Fruit fly (Drosophila melanogaster) whole organism, pupa: ENCODE data around the gene Gr93c.

Experiments used
- CG10348 ChIP-seq: fragments of 200-800 bp; sonication (Bioruptor generic); IDR thresholded peaks from 2 replicates; pipeline ENCODE4 v1.3.6; 2022; ENCODE audit warnings: missing biosample characterization, missing genetic modification characterization
- CG12605 ChIP-seq: fragments of 200-800 bp; sonication (Bioruptor generic); IDR thresholded peaks from 2 replicates; pipeline ENCODE4 v1.3.6; 2022; ENCODE audit warnings: missing biosample characterization, missing genetic modification characterization
- CG13204 ChIP-seq: fragments of 200-800 bp; sonication (Bioruptor generic); optimal IDR thresholded peaks from 2 replicates; lab custom pipeline; 2018; ENCODE audit warnings: missing biosample characterization, mild to moderate bottlenecking, missing genetic modification characterization, moderate library complexity
- CG14655 ChIP-seq: fragments of 200-800 bp; sonication (Bioruptor generic); optimal IDR thresholded peaks from 3 replicates; lab custom pipeline; 2017; ENCODE audit warnings: mild to moderate bottlenecking, missing biosample characterization, missing genetic modification reagents, missing genetic modification characterization
- CG15710 ChIP-seq: fragments of 200-800 bp; sonication (Bioruptor generic); optimal IDR thresholded peaks from 2 replicates; lab custom pipeline; 2018; ENCODE audit warnings: missing biosample characterization, mild to moderate bottlenecking, missing genetic modification characterization, moderate library complexity
- CG17806 ChIP-seq: fragments of 200-800 bp; sonication (Bioruptor generic); optimal IDR thresholded peaks from 2 replicates; lab custom pipeline; 2018; ENCODE audit warnings: missing biosample characterization, mild to moderate bottlenecking, missing genetic modification characterization, moderate library complexity
- CG32121 ChIP-seq: fragments of 200-800 bp; sonication (Bioruptor generic); IDR thresholded peaks from 2 replicates; pipeline ENCODE4 v1.3.6; 2022; ENCODE audit warnings: missing biosample characterization, missing genetic modification characterization
- CG34367 ChIP-seq: fragments of 200-800 bp; sonication (Bioruptor generic); optimal IDR thresholded peaks from 2 replicates; lab custom pipeline; 2018; ENCODE audit warnings: missing biosample characterization, mild to moderate bottlenecking, missing genetic modification characterization
- CG4496 ChIP-seq: fragments of 200-800 bp; sonication (Bioruptor generic); IDR thresholded peaks from 3 replicates; pipeline ENCODE4 v1.3.6; 2022; ENCODE audit warnings: missing biosample characterization, missing genetic modification characterization
- CG8159 ChIP-seq: fragments of 200-800 bp; sonication (Bioruptor generic); optimal IDR thresholded peaks from 3 replicates; lab custom pipeline; 2018; ENCODE audit warnings: missing biosample characterization, mild to moderate bottlenecking, missing genetic modification characterization, moderate library complexity
- CG8301 ChIP-seq: fragments of 200-800 bp; sonication (Bioruptor generic); optimal IDR thresholded peaks from 2 replicates; lab custom pipeline; 2018; ENCODE audit warnings: missing biosample characterization, mild to moderate bottlenecking, missing genetic modification characterization
- CG9948 ChIP-seq: fragments of 200-800 bp; sonication (Bioruptor generic); optimal IDR thresholded peaks from 2 replicates; lab custom pipeline; 2018; ENCODE audit warnings: missing biosample characterization, mild to moderate bottlenecking, missing genetic modification characterization, moderate library complexity
- D1 ChIP-seq: fragments of 200-800 bp; sonication (Bioruptor generic); optimal IDR thresholded peaks from 2 replicates; lab custom pipeline; 2018; ENCODE audit warnings: missing biosample characterization, mild to moderate bottlenecking, missing genetic modification characterization, moderate library complexity
- EcR ChIP-seq: fragments of 200-800 bp; sonication (Bioruptor generic); optimal IDR thresholded peaks from 3 replicates; lab custom pipeline; 2019; ENCODE audit warnings: missing biosample characterization, missing genetic modification characterization, mild to moderate bottlenecking, moderate library complexity, missing genetic modification reagents
- Ets98B ChIP-seq: fragments of 200-800 bp; sonication (Bioruptor generic); IDR thresholded peaks from 2 replicates; pipeline ENCODE4 v1.3.6; 2022; ENCODE audit warnings: missing biosample characterization, missing genetic modification characterization
- Pif1A ChIP-seq: fragments of 200-800 bp; sonication (Bioruptor generic); optimal IDR thresholded peaks from 3 replicates; lab custom pipeline; 2016; ENCODE audit warnings: missing biosample characterization, missing genetic modification characterization
- Pif1B ChIP-seq: fragments of 200-800 bp; sonication (Bioruptor generic); optimal IDR thresholded peaks from 3 replicates; lab custom pipeline; 2016; ENCODE audit warnings: missing biosample characterization, missing genetic modification characterization
- Snoo ChIP-seq: fragments of 200-800 bp; sonication (Bioruptor generic); optimal IDR thresholded peaks from 3 replicates; lab custom pipeline; 2017; ENCODE audit warnings: missing biosample characterization, mild to moderate bottlenecking, missing genetic modification characterization, inconsistent platforms
- fd96Ca ChIP-seq: fragments of 200-800 bp; sonication (Bioruptor generic); IDR thresholded peaks from 3 replicates; pipeline ENCODE4 v1.3.6; 2022; ENCODE audit warnings: missing biosample characterization, missing genetic modification characterization
- gl ChIP-seq: fragments of 200-800 bp; sonication (Bioruptor generic); optimal IDR thresholded peaks from 2 replicates; lab custom pipeline; 2018; ENCODE audit warnings: missing biosample characterization, mild to moderate bottlenecking, missing genetic modification characterization
- rn ChIP-seq: fragments of 200-800 bp; sonication (Bioruptor generic); IDR thresholded peaks from 2 replicates; pipeline ENCODE4 v1.3.6; 2022; ENCODE audit warnings: missing biosample characterization, missing genetic modification characterization

Gene Gr93c

dm6 chr3R:21839636-21840035 is 5.4 kb downstream of the Gr93c start:
- TF ChIP-seq D1 (tag; lab: Kevin White, UChicago) (peak; percentile 90), CG17806 (tag; lab: Kevin White, UChicago) (peak; percentile 85), rn (GFP tag; lab: Robert Waterston, UW) (no peak), fd96Ca (GFP tag; lab: Robert Waterston, UW) (no peak), CG13204 (GFP tag; lab: Kevin White, UChicago) (no peak), CG12605 (GFP tag; lab: Robert Waterston, UW) (no peak), gl (tag; lab: Kevin White, UChicago) (no peak), CG8301 (tag; lab: Kevin White, UChicago) (peak; percentile 76), CG34367 (tag; lab: Kevin White, UChicago) (peak; percentile 82), Pif1B (peak; percentile 19), CG14655 (GFP tag; lab: Kevin White, UChicago) (peak; percentile 87), EcR (GFP tag; lab: Kevin White, UChicago) (no peak), CG15710 (tag; lab: Kevin White, UChicago) (peak; percentile 89), CG4496 (no peak), CG9948 (tag; lab: Kevin White, UChicago) (peak; percentile 90), Pif1A (GFP tag; lab: Kevin White, UChicago) (peak; percentile 19), Ets98B (GFP tag; lab: Robert Waterston, UW) (no peak), CG10348 (GFP tag; lab: Robert Waterston, UW) (no peak), CG8159 (tag; lab: Kevin White, UChicago) (peak; percentile 90), Snoo (tag; lab: Kevin White, UChicago) (peak; percentile 55), CG32121 (GFP tag; lab: Robert Waterston, UW) (no peak)
- TF ChIP-seq, all 21 proteins: peak for 11

dm6 chr3R:21838505-21838956 is 6.5 kb downstream of the Gr93c start:
- TF ChIP-seq Pif1B: peak; percentile 73
- peak; percentile 45 for TF ChIP-seq D1 (tag; lab: Kevin White, UChicago)
- TF ChIP-seq Pif1A (GFP tag; lab: Kevin White, UChicago): peak; percentile 89
- 0 out of 2 replicates have a peak, but pooled peaks have one; percentile 11 for TF ChIP-seq CG12605 (GFP tag; lab: Robert Waterston, UW)
- TF ChIP-seq CG13204 (GFP tag; lab: Kevin White, UChicago): peak; percentile 71
- TF ChIP-seq CG10348 (GFP tag; lab: Robert Waterston, UW): peak; percentile 19; the same call in 1 of the 2 replicates
- TF ChIP-seq CG4496: peak; percentile 44; the same call in 1 of the 3 replicates
- TF ChIP-seq Snoo (tag; lab: Kevin White, UChicago): peak; percentile 89
- peak; percentile 91 for TF ChIP-seq CG34367 (tag; lab: Kevin White, UChicago)
- TF ChIP-seq EcR (GFP tag; lab: Kevin White, UChicago): no peak
- TF ChIP-seq CG17806 (tag; lab: Kevin White, UChicago): peak; percentile 73
- peak; percentile 91 for TF ChIP-seq CG9948 (tag; lab: Kevin White, UChicago)
- peak; percentile 4 for TF ChIP-seq gl (tag; lab: Kevin White, UChicago)
- TF ChIP-seq CG14655 (GFP tag; lab: Kevin White, UChicago): peak; percentile 90
- TF ChIP-seq fd96Ca (GFP tag; lab: Robert Waterston, UW): peak; percentile 77; the same call in 2 of the 3 replicates
- TF ChIP-seq CG32121 (GFP tag; lab: Robert Waterston, UW): peak; percentile 58
- peak; percentile 71 for TF ChIP-seq Ets98B (GFP tag; lab: Robert Waterston, UW)
- peak; percentile 80 for TF ChIP-seq CG8301 (tag; lab: Kevin White, UChicago)
- peak; percentile 85 for TF ChIP-seq CG8159 (tag; lab: Kevin White, UChicago)
- TF ChIP-seq CG15710 (tag; lab: Kevin White, UChicago): peak; percentile 92
- peak; percentile 44 for TF ChIP-seq rn (GFP tag; lab: Robert Waterston, UW)

dm6 chr3R:21837069-21837977 is 7.7 kb downstream of the Gr93c start:
- TF ChIP-seq gl (tag; lab: Kevin White, UChicago): peak; percentile 20
- peak; percentile 66 for TF ChIP-seq Pif1B
- TF ChIP-seq CG8301 (tag; lab: Kevin White, UChicago): peak; percentile 89
- peak; percentile 76 for TF ChIP-seq D1 (tag; lab: Kevin White, UChicago)
- peak; percentile 88 for TF ChIP-seq CG14655 (GFP tag; lab: Kevin White, UChicago)
- 0 out of 2 replicates have a peak, but pooled peaks have one; percentile 36 for TF ChIP-seq rn (GFP tag; lab: Robert Waterston, UW)
- TF ChIP-seq CG12605 (GFP tag; lab: Robert Waterston, UW): peak; percentile 30; the same call in 1 of the 2 replicates
- TF ChIP-seq CG17806 (tag; lab: Kevin White, UChicago): peak; percentile 86
- no peak; the same call in 1 of the 3 replicates for TF ChIP-seq fd96Ca (GFP tag; lab: Robert Waterston, UW)
- TF ChIP-seq CG4496: peak; percentile 84
- peak; percentile 82 for TF ChIP-seq Ets98B (GFP tag; lab: Robert Waterston, UW)
- peak; percentile 46; the same call in 1 of the 2 replicates for TF ChIP-seq CG32121 (GFP tag; lab: Robert Waterston, UW)
- no peak for TF ChIP-seq CG15710 (tag; lab: Kevin White, UChicago)
- no peak for TF ChIP-seq CG34367 (tag; lab: Kevin White, UChicago)
- no peak for TF ChIP-seq Pif1A (GFP tag; lab: Kevin White, UChicago)
- peak; percentile 98 for TF ChIP-seq EcR (GFP tag; lab: Kevin White, UChicago)
- TF ChIP-seq CG13204 (GFP tag; lab: Kevin White, UChicago): peak; percentile 83
- TF ChIP-seq CG9948 (tag; lab: Kevin White, UChicago): peak; percentile 28
- TF ChIP-seq CG8159 (tag; lab: Kevin White, UChicago): peak; percentile 85
- no peak for TF ChIP-seq CG10348 (GFP tag; lab: Robert Waterston, UW)
- no peak for TF ChIP-seq Snoo (tag; lab: Kevin White, UChicago)
- TF ChIP-seq, all 21 proteins: peak for 15

- no peak for TF ChIP-seq CG13204 (GFP tag; lab: Kevin White, UChicago)
Observed at dm6 chr3R:21836614-21837013, 8.5 kb downstream of the Gr93c start.
